Worm (Caenorhabditis elegans): ENCODE data around the gene srsx-12.

- TF ChIP-seq lim-6 (tag; optimal IDR thresholded peaks at IDR 0.05) (no peak), ceh-14 (tag; optimal IDR thresholded peaks at IDR 0.05) (no peak), nhr-11 (tag; optimal IDR thresholded peaks at IDR 0.05) (no peak), nfya-1 (tag; optimal IDR thresholded peaks at IDR 0.05) (no peak), ceh-31 (tag; optimal IDR thresholded peaks at IDR 0.05) (no peak), hlh-30 (tag; optimal IDR thresholded peaks at IDR 0.05; ENCODE audit: insufficient read depth) (no peak), pat-9 (tag; optimal IDR thresholded peaks at IDR 0.05) (no peak), unc-55 (GFP tag; optimal IDR thresholded peaks at IDR 0.05) (no peak), che-1 (tag; optimal IDR thresholded peaks at IDR 0.05) (no peak)
Observed at ce11 chrV:4956529-4956928, 24.2 kb downstream of the srsx-12 start, which contains the start of gene str-208.

All from whole organism, late embryonic.